Worm (Caenorhabditis elegans): Measurements from ENCODE around the gene F38E9.4.
"Not testable (repeated sequence)": the region's sequence is repeated elsewhere in the genome, so short reads cannot be mapped to it uniquely, and the experiment has no call there.

F38E9.4 gene

DNA sequence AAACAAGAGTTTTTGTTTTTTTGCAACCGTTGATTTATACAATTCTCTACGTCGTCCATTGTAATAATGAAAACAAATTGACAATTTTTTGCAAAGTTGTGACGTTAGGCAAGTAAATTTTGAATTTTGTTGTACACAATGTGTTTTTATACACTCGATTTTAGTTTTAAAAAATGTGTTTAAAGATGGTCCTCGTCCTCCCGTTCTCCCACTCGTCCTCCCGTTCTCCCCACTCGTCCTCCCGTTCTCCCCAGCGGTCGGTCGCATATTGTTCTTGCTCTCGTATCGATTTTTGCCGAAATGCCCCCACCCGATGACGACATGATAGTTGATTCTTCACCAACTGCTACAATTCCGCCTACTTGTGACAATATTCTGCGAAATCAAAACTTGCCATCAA lies at the start of gene F38E9.4:
TSS of gene F38E9.4 (plus strand) at position 301 of the 400 bp plus-strand sequence.
- not testable (repeated sequence) for TF ChIP-seq flt-1 (GFP tag; IDR thresholded peaks at IDR 0.05); B0310.2 (tag; optimal IDR thresholded peaks at IDR 0.05); tbx-37 (GFP tag; conservative IDR thresholded peaks at IDR 0.05)

DNA sequence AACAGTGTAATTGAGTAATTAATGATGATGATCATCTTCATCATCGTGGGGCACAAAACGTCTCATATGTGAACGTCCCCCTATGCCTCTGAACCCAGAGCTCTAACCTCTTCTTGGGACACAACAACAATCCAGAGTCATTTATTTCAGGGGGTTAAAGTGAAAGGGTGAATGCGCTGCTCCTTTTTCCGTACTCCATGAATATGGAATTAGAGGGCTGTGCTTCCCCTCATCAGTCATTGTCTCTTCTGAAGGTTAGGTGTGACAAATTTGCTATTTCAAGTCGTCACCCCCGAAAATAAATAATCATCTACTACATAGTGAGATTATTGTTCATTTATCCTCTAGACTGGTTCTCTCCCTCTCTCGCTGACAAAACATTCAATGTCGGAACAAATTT lies 49.4 kb upstream of the F38E9.4 start:
- TF ChIP-seq flt-1 (GFP tag; IDR thresholded peaks at IDR 0.05): no peak
- TF ChIP-seq ama-1 (optimal IDR thresholded peaks at IDR 0.05): no peak
- no peak for TF ChIP-seq sea-1 (GFP tag; conservative IDR thresholded peaks at IDR 0.05)
- no peak for TF ChIP-seq tbx-11 (GFP tag; IDR thresholded peaks at IDR 0.05)
- no peak for TF ChIP-seq aly-1 (tag; optimal IDR thresholded peaks at IDR 0.05)
- no peak for TF ChIP-seq ceh-36 (tag; optimal IDR thresholded peaks at IDR 0.05)
- TF ChIP-seq hmg-4 (GFP tag; optimal IDR thresholded peaks at IDR 0.05): no peak
- TF ChIP-seq B0310.2 (tag; optimal IDR thresholded peaks at IDR 0.05): no peak
- TF ChIP-seq tbx-37 (GFP tag; conservative IDR thresholded peaks at IDR 0.05): no peak
- TF ChIP-seq ceh-13 (GFP tag; optimal IDR thresholded peaks at IDR 0.05): no peak
- no peak for TF ChIP-seq F13C5.2 (tag; optimal IDR thresholded peaks at IDR 0.05)
- no peak for TF ChIP-seq ets-7 (tag; optimal IDR thresholded peaks at IDR 0.05)
- TF ChIP-seq hmbx-1 (tag; optimal IDR thresholded peaks at IDR 0.05): no peak

DNA sequence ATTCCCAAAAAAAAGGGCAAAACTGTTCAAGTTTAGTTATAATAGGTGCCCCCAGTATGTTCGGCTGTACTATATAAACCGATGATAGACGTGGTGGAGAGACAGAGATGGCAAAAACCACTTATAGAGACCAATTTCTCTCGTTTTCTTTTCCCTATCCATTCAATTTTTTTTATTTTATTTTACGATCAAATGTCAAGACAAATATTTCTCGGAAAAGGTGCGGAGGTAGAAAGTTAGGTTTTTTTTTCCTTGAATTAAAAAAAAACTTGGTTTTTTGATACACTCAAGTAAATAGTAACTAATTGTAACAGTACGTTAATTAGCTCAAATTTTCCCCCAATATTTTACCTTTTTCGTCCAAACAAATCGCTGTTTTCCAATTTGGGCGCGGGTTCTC lies 49.0 kb upstream of the F38E9.4 start:
- TF ChIP-seq pes-1 (GFP tag; IDR thresholded peaks at IDR 0.05) (no peak), aly-1 (tag; optimal IDR thresholded peaks at IDR 0.05) (no peak), hmbx-1 (tag; optimal IDR thresholded peaks at IDR 0.05) (no peak), scrt-1 (GFP tag; IDR thresholded peaks at IDR 0.05) (no peak), hmg-4 (GFP tag; optimal IDR thresholded peaks at IDR 0.05) (no peak), sea-1 (GFP tag; conservative IDR thresholded peaks at IDR 0.05) (no peak), flt-1 (GFP tag; IDR thresholded peaks at IDR 0.05) (no peak), ets-7 (tag; optimal IDR thresholded peaks at IDR 0.05) (no peak), tra-4 (tag; optimal IDR thresholded peaks at IDR 0.05) (no peak)

DNA sequence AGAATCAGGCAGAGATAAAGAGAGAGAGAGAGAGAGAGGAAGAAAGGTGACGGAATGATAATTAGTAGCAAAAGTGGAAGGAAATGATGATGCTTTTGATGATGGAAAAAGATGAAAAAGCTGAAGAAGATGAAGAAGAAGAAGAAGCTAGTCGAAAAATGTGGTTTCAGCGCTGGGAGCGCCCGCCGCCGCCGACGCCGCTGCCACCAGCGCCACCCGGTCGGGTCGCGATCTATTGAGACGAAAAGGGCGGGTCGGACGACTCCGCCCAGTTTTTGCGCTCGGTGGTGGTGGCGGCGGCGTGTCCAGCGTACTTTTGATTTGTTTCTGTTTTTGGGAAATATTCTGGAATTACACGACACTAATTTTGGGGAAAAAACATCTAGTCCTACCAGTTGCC lies 48.3 kb upstream of the F38E9.4 start:
- TF ChIP-seq hmbx-1 (tag; optimal IDR thresholded peaks at IDR 0.05) (no peak), scrt-1 (GFP tag; IDR thresholded peaks at IDR 0.05) (no peak), pes-1 (GFP tag; IDR thresholded peaks at IDR 0.05) (no peak), ama-1 (optimal IDR thresholded peaks at IDR 0.05) (no peak), tra-4 (tag; optimal IDR thresholded peaks at IDR 0.05) (no peak), tbx-11 (GFP tag; IDR thresholded peaks at IDR 0.05) (no peak), ceh-13 (GFP tag; optimal IDR thresholded peaks at IDR 0.05) (no peak), F13C5.2 (tag; optimal IDR thresholded peaks at IDR 0.05) (no peak), ceh-36 (tag; optimal IDR thresholded peaks at IDR 0.05) (no peak), sea-1 (GFP tag; conservative IDR thresholded peaks at IDR 0.05) (no peak), hmg-4 (GFP tag; optimal IDR thresholded peaks at IDR 0.05) (no peak), aly-1 (tag; optimal IDR thresholded peaks at IDR 0.05) (no peak), tbx-37 (GFP tag; conservative IDR thresholded peaks at IDR 0.05) (no peak), hnd-1 (tag; optimal IDR thresholded peaks at IDR 0.05) (no peak), flt-1 (GFP tag; IDR thresholded peaks at IDR 0.05) (no peak), B0310.2 (tag; optimal IDR thresholded peaks at IDR 0.05) (no peak), ets-7 (tag; optimal IDR thresholded peaks at IDR 0.05) (no peak)

ce11 chrX:16404815-16405214 lies 46.9 kb upstream of the F38E9.4 start:
- TF ChIP-seq hmg-4 (GFP tag; optimal IDR thresholded peaks at IDR 0.05) (no peak), B0310.2 (tag; optimal IDR thresholded peaks at IDR 0.05) (no peak), hnd-1 (tag; optimal IDR thresholded peaks at IDR 0.05) (no peak), tbx-11 (GFP tag; IDR thresholded peaks at IDR 0.05) (no peak), ama-1 (optimal IDR thresholded peaks at IDR 0.05) (no peak), scrt-1 (GFP tag; IDR thresholded peaks at IDR 0.05) (no peak), ceh-36 (tag; optimal IDR thresholded peaks at IDR 0.05) (no peak)

- TF ChIP-seq aly-1 (tag; optimal IDR thresholded peaks at IDR 0.05) (no peak), sea-1 (GFP tag; conservative IDR thresholded peaks at IDR 0.05) (no peak), ama-1 (optimal IDR thresholded peaks at IDR 0.05) (no peak), tra-4 (tag; optimal IDR thresholded peaks at IDR 0.05) (no peak), B0310.2 (tag; optimal IDR thresholded peaks at IDR 0.05) (no peak), hmg-4 (GFP tag; optimal IDR thresholded peaks at IDR 0.05) (no peak), tbx-11 (GFP tag; IDR thresholded peaks at IDR 0.05) (no peak), tbx-37 (GFP tag; conservative IDR thresholded peaks at IDR 0.05) (no peak), scrt-1 (GFP tag; IDR thresholded peaks at IDR 0.05) (no peak), F13C5.2 (tag; optimal IDR thresholded peaks at IDR 0.05) (no peak), ceh-36 (tag; optimal IDR thresholded peaks at IDR 0.05) (no peak)
Observed at ce11 chrX:16406632-16407031, 45.1 kb upstream of the F38E9.4 start.

ce11 chrX:16409220-16409619 lies 42.5 kb upstream of the F38E9.4 start:
- TF ChIP-seq ceh-36 (tag; optimal IDR thresholded peaks at IDR 0.05) (no peak), hmbx-1 (tag; optimal IDR thresholded peaks at IDR 0.05) (no peak), scrt-1 (GFP tag; IDR thresholded peaks at IDR 0.05) (no peak), ama-1 (optimal IDR thresholded peaks at IDR 0.05) (no peak), B0310.2 (tag; optimal IDR thresholded peaks at IDR 0.05) (no peak), hmg-4 (GFP tag; optimal IDR thresholded peaks at IDR 0.05) (no peak), pes-1 (GFP tag; IDR thresholded peaks at IDR 0.05) (no peak), ets-7 (tag; optimal IDR thresholded peaks at IDR 0.05) (no peak), tra-4 (tag; optimal IDR thresholded peaks at IDR 0.05) (no peak), tbx-37 (GFP tag; conservative IDR thresholded peaks at IDR 0.05) (no peak), hnd-1 (tag; optimal IDR thresholded peaks at IDR 0.05) (no peak)

DNA sequence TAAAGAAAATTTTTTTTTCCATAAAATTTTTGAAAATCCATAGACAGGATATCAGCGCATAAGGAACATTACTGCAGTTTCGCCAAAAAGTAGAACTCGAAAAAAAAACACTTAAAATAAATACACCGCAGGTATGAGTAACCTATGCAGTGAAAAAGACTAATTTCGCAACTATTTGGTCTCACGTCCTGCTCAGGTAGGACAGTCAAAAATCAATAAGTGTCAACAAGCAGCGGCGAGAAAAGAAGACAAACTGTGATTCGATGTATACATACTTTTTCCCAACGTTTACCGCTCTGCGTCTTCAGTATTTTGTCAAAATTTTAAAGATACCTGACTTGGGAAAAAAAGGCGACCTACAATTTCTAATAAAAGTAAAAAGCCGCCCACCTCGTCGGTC lies 39.8 kb upstream of the F38E9.4 start:
- TF ChIP-seq hmg-4 (GFP tag; optimal IDR thresholded peaks at IDR 0.05) (no peak), B0310.2 (tag; optimal IDR thresholded peaks at IDR 0.05) (no peak), ceh-36 (tag; optimal IDR thresholded peaks at IDR 0.05) (no peak), F13C5.2 (tag; optimal IDR thresholded peaks at IDR 0.05) (no peak), hmbx-1 (tag; optimal IDR thresholded peaks at IDR 0.05) (no peak), tbx-37 (GFP tag; conservative IDR thresholded peaks at IDR 0.05) (no peak), tra-4 (tag; optimal IDR thresholded peaks at IDR 0.05) (no peak), flt-1 (GFP tag; IDR thresholded peaks at IDR 0.05) (no peak), tbx-11 (GFP tag; IDR thresholded peaks at IDR 0.05) (no peak), pes-1 (GFP tag; IDR thresholded peaks at IDR 0.05) (no peak), ceh-13 (GFP tag; optimal IDR thresholded peaks at IDR 0.05) (no peak), ama-1 (optimal IDR thresholded peaks at IDR 0.05) (no peak)

Measured in whole organism, early embryonic.